Fruit fly (Drosophila melanogaster) Kc167 (cell line): ENCODE data around the gene dlg1.

ENCODE experiments used
- Myc ChIP-seq: fragments of >200 bp; optimal IDR thresholded peaks from 2 replicates; lab custom pipeline; 2017; ENCODE audit warnings: missing external identifiers
- Sin3A ChIP-seq: fragments of >200 bp; optimal IDR thresholded peaks from 2 replicates; lab custom pipeline; 2018; ENCODE audit warnings: missing external identifiers
- h ChIP-seq: fragments of >200 bp; optimal IDR thresholded peaks from 3 replicates; lab custom pipeline; 2018; ENCODE audit warnings: missing external identifiers
- insv ChIP-seq: fragments of >200 bp; optimal IDR thresholded peaks from 3 replicates; lab custom pipeline; 2018; ENCODE audit warnings: missing external identifiers
- psq ChIP-seq: fragments of >200 bp; optimal IDR thresholded peaks from 2 replicates; lab custom pipeline; 2017; ENCODE audit warnings: missing external identifiers
- ttk ChIP-seq: sonication (Bioruptor generic); optimal IDR thresholded peaks from 2 replicates; lab custom pipeline; 2017; ENCODE audit warnings: missing external identifiers

The dlg1 gene

dm6 chrX:11342168-11342567 lies 27.3 kb upstream of the dlg1 start:
- TF ChIP-seq insv (lab: Kevin White, UChicago) (no peak), Sin3A (lab: Kevin White, UChicago) (no peak), Myc (lab: Kevin White, UChicago) (no peak), psq (lab: Kevin White, UChicago) (no peak), h (lab: Kevin White, UChicago) (no peak), ttk (lab: Kevin White, UChicago) (no peak)

dm6 chrX:11342771-11343170 lies 26.7 kb upstream of the dlg1 start:
- TF ChIP-seq ttk (lab: Kevin White, UChicago) (no peak), psq (lab: Kevin White, UChicago) (no peak), Myc (lab: Kevin White, UChicago) (no peak), insv (lab: Kevin White, UChicago) (no peak), Sin3A (lab: Kevin White, UChicago) (no peak), h (lab: Kevin White, UChicago) (no peak)

DNA sequence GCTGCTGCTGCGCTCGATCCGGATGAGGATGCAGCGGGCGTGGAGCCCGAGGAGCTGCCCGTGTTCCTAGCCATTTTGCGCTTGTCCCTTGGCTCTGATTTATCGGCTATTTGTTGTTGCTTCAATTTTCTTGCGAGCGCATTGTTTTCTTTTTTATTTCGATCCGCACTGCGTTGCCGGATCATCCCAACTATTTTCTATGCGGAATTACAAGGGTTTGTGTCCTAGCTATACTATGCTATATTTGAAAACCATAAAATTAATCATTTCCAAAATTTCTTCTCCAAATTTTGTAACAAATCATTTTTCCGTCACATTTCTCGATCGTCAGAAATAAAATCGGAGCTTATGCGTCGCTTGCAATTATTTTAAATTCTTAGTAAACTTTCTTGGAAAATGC lies 21.7 kb upstream of the dlg1 start, which contains the start of the genes GCS1 and CG11756:
Gene GCS1, minus strand, starts transcription at position 193 of the 400 bp plus-strand sequence.
Gene CG11756, plus strand, starts transcription at position 312 of the 400 bp plus-strand sequence.
- TF ChIP-seq insv (lab: Kevin White, UChicago) (no peak), Sin3A (lab: Kevin White, UChicago) (no peak), Myc (lab: Kevin White, UChicago) (no peak), h (lab: Kevin White, UChicago) (no peak), psq (lab: Kevin White, UChicago) (no peak), ttk (lab: Kevin White, UChicago) (no peak)

DNA sequence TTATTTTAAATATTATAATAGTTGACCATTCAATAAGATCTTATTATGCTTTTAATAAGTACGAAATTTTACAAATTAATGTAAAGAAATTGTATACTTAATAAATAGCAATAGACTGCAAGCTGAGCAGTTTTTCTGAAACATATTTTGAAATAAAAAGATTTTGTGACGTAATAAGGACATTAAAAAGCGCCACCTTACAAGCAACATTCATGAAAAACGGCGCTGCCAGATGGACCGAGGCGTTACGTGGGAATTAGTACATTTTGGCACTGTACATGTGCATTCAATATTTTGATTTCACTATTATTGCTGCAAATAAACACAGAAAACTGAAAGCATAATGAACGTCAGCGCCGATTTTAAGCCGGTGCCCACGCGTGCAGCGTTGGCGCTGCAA lies 20.6 kb upstream of the dlg1 start, which contains the start of gene CG1738:
Gene CG1738, plus strand, starts transcription at position 221 of the 400 bp plus-strand sequence.
- TF ChIP-seq ttk (lab: Kevin White, UChicago) (no peak), psq (lab: Kevin White, UChicago) (no peak)

dm6 chrX:11349780-11350179 lies 19.7 kb upstream of the dlg1 start, which contains the start of gene NdufV3:
NdufV3 (plus strand) TSS chrX:11349998.
- TF ChIP-seq ttk (lab: Kevin White, UChicago) (no peak), psq (lab: Kevin White, UChicago) (no peak), Myc (lab: Kevin White, UChicago) (no peak), h (lab: Kevin White, UChicago) (no peak), Sin3A (lab: Kevin White, UChicago) (no peak), insv (lab: Kevin White, UChicago) (no peak)

DNA sequence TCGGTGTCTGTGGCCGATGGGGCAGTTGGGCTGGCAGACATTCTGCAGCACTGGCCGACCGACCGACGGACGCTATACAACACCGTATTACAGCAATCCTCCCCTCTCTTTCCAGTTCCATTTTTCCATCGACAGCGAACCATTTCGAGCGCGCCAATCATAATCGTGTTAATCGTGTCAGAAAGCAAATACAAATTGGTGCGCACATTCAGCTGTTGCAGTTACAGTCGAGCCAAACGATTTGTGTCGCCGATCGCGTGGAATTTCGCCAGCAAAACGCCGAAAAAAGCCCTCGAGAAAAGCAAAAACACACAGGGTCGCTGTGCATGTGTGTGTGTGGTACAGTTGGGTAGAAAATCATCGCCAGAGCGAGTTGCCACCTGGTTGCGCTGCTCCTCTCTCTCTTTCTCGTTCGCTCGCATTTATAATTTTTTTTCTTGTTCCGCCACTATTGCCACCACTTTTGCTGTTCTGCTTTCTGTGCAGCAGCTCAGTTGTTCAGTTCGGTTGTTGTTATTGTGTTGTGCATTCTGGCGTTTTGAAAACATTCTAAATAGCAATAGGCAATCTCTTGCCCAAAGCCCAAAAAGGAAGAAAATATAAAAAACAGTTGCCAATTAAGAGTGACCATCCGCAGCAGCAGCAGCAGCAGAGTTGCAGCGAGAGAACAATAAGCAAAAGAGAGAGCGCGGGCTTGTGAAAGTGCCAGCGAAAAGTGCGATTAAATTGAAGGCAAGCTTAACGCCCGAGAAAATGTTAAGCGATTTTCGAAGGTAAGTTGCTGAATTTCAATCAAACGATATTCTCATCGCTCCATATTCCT lies 18.7 kb upstream of the dlg1 start, which contains the start of gene CG1737:
Gene CG1737, plus strand, starts transcription at position 104 of the 823 bp plus-strand sequence.
- TF ChIP-seq ttk (lab: Kevin White, UChicago) (no peak), h (lab: Kevin White, UChicago) (no peak), Myc (lab: Kevin White, UChicago) (no peak), psq (lab: Kevin White, UChicago) (no peak), insv (lab: Kevin White, UChicago) (no peak), Sin3A (lab: Kevin White, UChicago) (no peak)

DNA sequence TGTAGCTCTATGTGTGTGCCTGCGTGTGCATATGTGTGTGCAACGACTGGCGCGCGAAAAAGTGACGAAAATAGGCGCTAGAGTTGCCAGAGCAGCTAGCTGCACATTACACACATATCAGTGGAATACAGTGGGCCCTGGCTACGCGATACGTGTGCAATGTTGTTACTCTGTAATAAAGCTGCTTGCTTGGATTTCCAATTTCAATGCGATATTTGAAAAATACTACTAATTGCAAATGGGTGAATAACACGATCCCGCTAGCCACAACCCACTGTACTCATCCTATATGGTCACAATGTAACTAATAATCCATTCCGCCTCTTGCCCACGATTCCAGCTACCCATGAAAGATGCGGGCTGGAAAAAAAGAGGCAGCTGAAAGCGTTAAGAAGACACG lies 18.1 kb upstream of the dlg1 start:
- TF ChIP-seq ttk (lab: Kevin White, UChicago) = no peak
- TF ChIP-seq Sin3A (lab: Kevin White, UChicago) = no peak
- no peak for TF ChIP-seq h (lab: Kevin White, UChicago)
- no peak for TF ChIP-seq psq (lab: Kevin White, UChicago)
- TF ChIP-seq Myc (lab: Kevin White, UChicago) = no peak
- no peak for TF ChIP-seq insv (lab: Kevin White, UChicago)

DNA sequence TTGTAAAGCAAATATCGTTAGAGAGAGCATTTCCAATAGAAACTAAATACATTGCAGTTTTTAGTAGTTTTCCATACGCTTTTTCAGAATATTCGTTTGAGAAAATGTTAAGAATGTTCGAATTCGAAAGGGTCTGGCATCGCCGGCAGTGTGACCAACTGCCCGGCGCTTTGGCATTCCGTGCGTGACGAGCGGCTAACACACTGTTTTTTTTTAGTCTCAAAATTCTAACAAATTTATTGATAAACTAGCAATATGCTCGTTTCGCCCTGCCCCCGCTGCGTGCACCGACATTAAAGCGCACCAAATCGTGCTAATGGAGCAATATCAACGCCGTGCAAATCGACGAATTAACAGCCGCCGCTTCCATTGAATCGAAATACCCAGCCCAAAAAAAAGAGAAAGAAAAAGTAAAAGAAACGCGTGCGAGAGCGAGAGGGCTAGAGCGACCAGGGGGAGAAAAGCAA lies 13.7 kb upstream of the dlg1 start, which contains the start of gene dsh:
Gene dsh, plus strand, starts transcription at position 174 of the 467 bp plus-strand sequence.
- no peak for TF ChIP-seq h (lab: Kevin White, UChicago)
- no peak for TF ChIP-seq Myc (lab: Kevin White, UChicago)
- no peak for TF ChIP-seq Sin3A (lab: Kevin White, UChicago)

dm6 chrX:11356648-11357047 lies 12.8 kb upstream of the dlg1 start:
- TF ChIP-seq psq (lab: Kevin White, UChicago) (no peak), ttk (lab: Kevin White, UChicago) (peak; percentile 64)

- TF ChIP-seq ttk (lab: Kevin White, UChicago) (no peak), Myc (lab: Kevin White, UChicago) (no peak), psq (lab: Kevin White, UChicago) (no peak), insv (lab: Kevin White, UChicago) (no peak), h (lab: Kevin White, UChicago) (no peak), Sin3A (lab: Kevin White, UChicago) (no peak)
Observed at dm6 chrX:11359081-11359481, 10.4 kb upstream of the dlg1 start, which contains the start of gene Pa1. Pa1 (plus strand) TSS chrX:11359236.

DNA sequence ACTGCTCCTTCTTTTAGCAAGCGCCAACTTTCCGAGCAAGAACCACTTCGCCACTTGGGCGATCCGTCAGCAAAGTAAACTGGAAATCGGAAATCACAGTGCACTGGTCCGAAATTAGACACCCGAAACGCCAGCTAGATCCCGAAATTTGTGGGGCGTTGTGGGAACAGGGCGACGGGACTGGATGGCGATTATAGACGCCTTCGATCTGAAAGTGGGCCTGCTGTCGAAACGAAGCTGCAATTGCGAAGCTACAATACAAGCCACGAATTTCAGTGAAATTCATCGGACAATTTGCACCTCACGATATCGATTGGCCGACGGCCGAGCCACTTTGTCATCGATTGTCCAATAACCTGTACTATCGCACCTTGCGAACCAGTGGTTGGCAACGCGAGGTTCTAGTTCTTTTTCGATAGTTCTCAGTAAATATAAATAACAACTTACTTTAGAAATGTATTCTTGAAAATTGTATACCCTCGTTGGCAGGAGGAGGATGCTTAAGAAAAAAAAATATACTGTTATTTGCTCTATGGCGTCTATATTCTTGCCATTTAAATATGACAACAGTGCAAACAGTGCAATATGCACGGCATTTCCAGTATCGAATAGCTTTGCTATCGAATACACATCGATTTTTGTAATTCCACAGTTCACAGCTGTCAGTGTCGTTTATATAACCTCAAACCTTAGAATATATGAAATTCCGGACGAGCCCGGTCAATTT lies 1.5 kb upstream of the dlg1 start, which contains the start of the genes hop and Tim8:
Gene hop, minus strand, starts transcription at position 316 of the 727 bp plus-strand sequence.
Gene Tim8, plus strand, starts transcription at position 663 of the 727 bp plus-strand sequence.
- TF ChIP-seq insv (lab: Kevin White, UChicago) (no peak), psq (lab: Kevin White, UChicago) (peak; percentile 90), h (lab: Kevin White, UChicago) (no peak)
